Fruit fly (Drosophila melanogaster): ENCODE measurements around the gene Ptp61F.

Ptp61F gene

dm6 chr3L:1352065-1352464, 123.0 kb downstream of the Ptp61F start (continued):
- TF ChIP-seq CHES-1-like (GFP tag; optimal IDR thresholded peaks at IDR 0.05) (no peak), CG7271 (tag; optimal IDR thresholded peaks at IDR 0.05) (no peak), amos (GFP tag; IDR thresholded peaks at IDR 0.05; ENCODE audit: partially characterized antibody) (peak; percentile 89), salm (tag; optimal IDR thresholded peaks at IDR 0.05) (peak; percentile 66), NC2β (GFP tag; optimal IDR thresholded peaks at IDR 0.05) (peak; percentile 37), az2 (GFP tag; optimal IDR thresholded peaks at IDR 0.05) (peak; percentile 41), CG11398 (GFP tag; optimal IDR thresholded peaks at IDR 0.05) (no peak), CG17829 (tag; optimal IDR thresholded peaks at IDR 0.05) (peak; percentile 53), CG10565 (GFP tag; optimal IDR thresholded peaks at IDR 0.05) (no peak), gem (tag; optimal IDR thresholded peaks at IDR 0.05) (peak; percentile 33), corto (GFP tag; optimal IDR thresholded peaks at IDR 0.05) (no peak), zfh2 (GFP tag; optimal IDR thresholded peaks at IDR 0.05) (peak; percentile 25), crol (GFP tag; IDR thresholded peaks at IDR 0.05) (no peak), trem (tag; optimal IDR thresholded peaks at IDR 0.05) (peak; percentile 37), Gsc (GFP tag; IDR thresholded peaks at IDR 0.05) (no peak), HLH4C (GFP tag; IDR thresholded peaks at IDR 0.05; ENCODE audit: partially characterized antibody) (peak; percentile 77), CG7556 (GFP tag; optimal IDR thresholded peaks at IDR 0.05) (peak; percentile 13), E2f1 (GFP tag; IDR thresholded peaks at IDR 0.05) (peak; percentile 11; the same call in 1 of the 2 replicates), run (tag; optimal IDR thresholded peaks at IDR 0.05) (no peak), CG7745 (tag; optimal IDR thresholded peaks at IDR 0.05) (peak; percentile 6), Dip3 (GFP tag; optimal IDR thresholded peaks at IDR 0.05) (no peak), CG4404 (GFP tag; IDR thresholded peaks at IDR 0.05) (no peak), CG14050 (GFP tag; IDR thresholded peaks at IDR 0.05) (0 out of 3 replicates have a peak, but pooled peaks have one; percentile 11), ind (GFP tag; optimal IDR thresholded peaks at IDR 0.05) (no peak)

DNA sequence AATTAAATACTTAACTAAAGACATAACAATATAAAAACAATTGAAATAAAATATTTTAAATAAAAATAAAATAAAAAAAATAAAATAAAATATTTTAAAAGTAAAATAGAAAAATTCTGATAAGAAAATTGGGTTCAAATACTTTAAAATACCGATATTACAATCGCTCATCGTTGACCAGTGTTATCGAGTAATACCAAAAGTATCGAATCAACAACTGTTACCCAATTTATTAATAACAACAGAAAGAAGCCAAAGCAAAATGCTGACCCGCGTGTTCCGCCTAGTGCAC, 124.2 kb downstream of the Ptp61F start, which contains the start of gene CG9166:
CG9166 (plus strand) TSS at position 193 of the 292 bp plus-strand sequence.
- no peak for TF ChIP-seq CG7271 (tag; optimal IDR thresholded peaks at IDR 0.05)
- no peak for TF ChIP-seq wor (GFP tag; IDR thresholded peaks at IDR 0.05)
- TF ChIP-seq mld (GFP tag; IDR thresholded peaks at IDR 0.05; ENCODE audit: partially characterized antibody), result 0 out of 3 replicates have a peak, but pooled peaks have one; percentile 9
- peak in 1 of 2 experiments; percentile 86 for TF ChIP-seq Pdp1 (GFP tag; optimal IDR thresholded peaks at IDR 0.05)
- no peak for TF ChIP-seq CG6689 (GFP tag; IDR thresholded peaks at IDR 0.05)
- peak; percentile 16 for TF ChIP-seq CG12391 (tag; optimal IDR thresholded peaks at IDR 0.05)
- peak in 1 of 2 experiments; percentile 90 for TF ChIP-seq insv (GFP tag; optimal IDR thresholded peaks at IDR 0.05)
- no peak for TF ChIP-seq MESR4 (GFP tag; optimal IDR thresholded peaks at IDR 0.05)
- peak; percentile 44 for TF ChIP-seq Dref (GFP tag; IDR thresholded peaks at IDR 0.05)
- no peak for TF ChIP-seq CG1603 (tag; optimal IDR thresholded peaks at IDR 0.05)
- peak; percentile 34; the same call in 1 of the 2 replicates for TF ChIP-seq MBD-R2 (GFP tag; IDR thresholded peaks at IDR 0.05)
- no peak for TF ChIP-seq CG2116 (GFP tag; optimal IDR thresholded peaks at IDR 0.05)
- no peak for TF ChIP-seq grau (tag; optimal IDR thresholded peaks at IDR 0.05)

dm6 chr3L:1349942-1350923, 124.8 kb downstream of the Ptp61F start:
- peak; percentile 34 for TF ChIP-seq CG32532 (GFP tag; IDR thresholded peaks at IDR 0.05)
- TF ChIP-seq en (GFP tag; optimal IDR thresholded peaks at IDR 0.05), result no peak
- TF ChIP-seq Dref (GFP tag; IDR thresholded peaks at IDR 0.05), result peak; percentile 88
- TF ChIP-seq CG11456 (GFP tag; IDR thresholded peaks at IDR 0.05), result peak; percentile 66; the same call in 1 of the 3 replicates
- TF ChIP-seq fd96Cb (tag; optimal IDR thresholded peaks at IDR 0.05), result peak; percentile 13
- no peak for TF ChIP-seq stc (GFP tag; IDR thresholded peaks at IDR 0.05)
- TF ChIP-seq NK7.1 (GFP tag; optimal IDR thresholded peaks at IDR 0.05), result no peak
- no peak for TF ChIP-seq CG16779 (GFP tag; IDR thresholded peaks at IDR 0.05)
- peak; percentile 36 for TF ChIP-seq Bdp1 (GFP tag; optimal IDR thresholded peaks at IDR 0.05)
- TF ChIP-seq z (GFP tag; IDR thresholded peaks at IDR 0.05), result no peak
- TF ChIP-seq CG33213 (GFP tag; optimal IDR thresholded peaks at IDR 0.05), result peak; percentile 21
- TF ChIP-seq CG8944 (GFP tag; optimal IDR thresholded peaks at IDR 0.05), result peak; percentile 33
- peak; percentile 41 for TF ChIP-seq Nf-YC (tag; optimal IDR thresholded peaks at IDR 0.05)

Measured in whole organism, embryonic.